Worm (Caenorhabditis elegans) whole organism, mixed stage, embryonic: ENCODE measurements around the gene Y17G7B.20.

Experiments used
- M03D4.4 ChIP-seq: sonication (generic microtip); optimal IDR thresholded peaks from 2 replicates; lab custom pipeline; 2017; ENCODE audit warnings: mild to moderate bottlenecking, missing genetic modification characterization, missing compliant biosample characterization
- bed-3 ChIP-seq: fragments of 200-800 bp; sonication (Bioruptor generic); optimal IDR thresholded peaks from 3 replicates; lab custom pipeline; 2018; ENCODE audit warnings: mild to moderate bottlenecking, missing genetic modification characterization, moderate library complexity, missing compliant biosample characterization
- blmp-1 ChIP-seq: fragments of 150-350 bp; optimal IDR thresholded peaks from 2 replicates; lab custom pipeline; 2014; ENCODE audit warnings: missing biosample characterization, missing genetic modification characterization
- ceh-43 ChIP-seq: fragments of 200-800 bp; sonication (Bioruptor generic); optimal IDR thresholded peaks from 2 replicates; lab custom pipeline; 2018; ENCODE audit warnings: mild to moderate bottlenecking, missing genetic modification characterization, moderate library complexity, missing compliant biosample characterization
- ceh-83 ChIP-seq: fragments of 200-800 bp; sonication (Bioruptor generic); optimal IDR thresholded peaks from 2 replicates; lab custom pipeline; 2018; ENCODE audit warnings: mild to moderate bottlenecking, missing genetic modification characterization, missing compliant biosample characterization
- ces-1 ChIP-seq: fragments of 150-350 bp; optimal IDR thresholded peaks from 2 replicates; lab custom pipeline; 2014; ENCODE audit warnings: missing biosample characterization, missing genetic modification reagents, missing genetic modification characterization
- cnd-1 ChIP-seq: fragments of 200-800 bp; sonication (Bioruptor generic); optimal IDR thresholded peaks from 2 replicates; lab custom pipeline; 2018; ENCODE audit warnings: mild to moderate bottlenecking, missing genetic modification characterization, missing compliant biosample characterization
- drap-1 ChIP-seq: fragments of 200-800 bp; sonication (Bioruptor generic); optimal IDR thresholded peaks from 3 replicates; lab custom pipeline; 2018; ENCODE audit warnings: mild to moderate bottlenecking, missing genetic modification characterization, missing compliant biosample characterization
- elt-1 ChIP-seq: sonication (generic microtip); optimal IDR thresholded peaks from 2 replicates; lab custom pipeline; 2017; ENCODE audit warnings: missing genetic modification characterization, mild to moderate bottlenecking, missing compliant biosample characterization, antibody characterized with exemption, moderate library complexity, borderline replicate concordance; ENCODE audit not compliant: insufficient read depth
- elt-3 ChIP-seq: fragments of 150-350 bp; optimal IDR thresholded peaks from 2 replicates; lab custom pipeline; 2014; ENCODE audit warnings: missing biosample characterization, missing genetic modification characterization
- hlh-1 ChIP-seq: fragments of 150-350 bp; optimal IDR thresholded peaks from 2 replicates; lab custom pipeline; 2014; ENCODE audit warnings: missing biosample characterization, missing genetic modification reagents, missing genetic modification characterization
- lin-13 ChIP-seq: fragments of 150-350 bp; optimal IDR thresholded peaks from 2 replicates; lab custom pipeline; 2014; ENCODE audit warnings: missing biosample characterization, missing genetic modification characterization
- lin-32 ChIP-seq: fragments of 200-800 bp; sonication (Bioruptor generic); optimal IDR thresholded peaks from 2 replicates; lab custom pipeline; 2018; ENCODE audit warnings: mild to moderate bottlenecking, missing genetic modification characterization, missing compliant biosample characterization
- lsy-2 ChIP-seq: fragments of 150-350 bp; optimal IDR thresholded peaks from 2 replicates; lab custom pipeline; 2014; ENCODE audit warnings: missing biosample characterization, missing genetic modification characterization
- mep-1 ChIP-seq: fragments of 150-350 bp; optimal IDR thresholded peaks from 2 replicates; lab custom pipeline; 2017; ENCODE audit warnings: missing biosample characterization, missing genetic modification reagents, missing genetic modification characterization, inconsistent platforms
- mls-2 ChIP-seq: sonication (generic microtip); optimal IDR thresholded peaks from 2 replicates; lab custom pipeline; 2016; ENCODE audit warnings: mild to moderate bottlenecking, missing genetic modification characterization, moderate library complexity, missing compliant biosample characterization
- nhr-12 ChIP-seq: fragments of 150-350 bp; optimal IDR thresholded peaks from 2 replicates; lab custom pipeline; 2014; ENCODE audit warnings: missing biosample characterization, missing genetic modification characterization
- nhr-2 ChIP-seq: fragments of 150-350 bp; optimal IDR thresholded peaks from 2 replicates; lab custom pipeline; 2014; ENCODE audit warnings: missing biosample characterization, missing genetic modification characterization
- nhr-237 ChIP-seq: fragments of 150-350 bp; optimal IDR thresholded peaks from 2 replicates; lab custom pipeline; 2014; ENCODE audit warnings: missing biosample characterization, missing genetic modification characterization
- nhr-28 ChIP-seq: fragments of 150-350 bp; optimal IDR thresholded peaks from 2 replicates; lab custom pipeline; 2014; ENCODE audit warnings: missing biosample characterization, missing genetic modification characterization
- nhr-76 ChIP-seq: sonication (generic microtip); optimal IDR thresholded peaks from 2 replicates; lab custom pipeline; 2017; ENCODE audit warnings: missing biosample characterization, missing genetic modification characterization
- pha-4 ChIP-seq: fragments of 150-350 bp; optimal IDR thresholded peaks from 2 replicates; lab custom pipeline; 2018; ENCODE audit warnings: missing biosample characterization, missing genetic modification reagents, missing genetic modification characterization
- snpc-4 ChIP-seq: fragments of 150-350 bp; optimal IDR thresholded peaks from 2 replicates; lab custom pipeline; 2014; ENCODE audit warnings: missing biosample characterization, missing genetic modification characterization
- sptf-1 ChIP-seq: sonication (generic microtip); optimal IDR thresholded peaks from 2 replicates; lab custom pipeline; 2017; ENCODE audit warnings: mild to moderate bottlenecking, missing genetic modification characterization, moderate library complexity, missing compliant biosample characterization
- tbx-8 ChIP-seq: fragments of 200-800 bp; sonication (Bioruptor generic); optimal IDR thresholded peaks from 2 replicates; lab custom pipeline; 2018; ENCODE audit warnings: mild to moderate bottlenecking, missing genetic modification characterization, moderate library complexity, missing compliant biosample characterization
- unc-120 ChIP-seq: sonication (generic microtip); optimal IDR thresholded peaks from 2 replicates; lab custom pipeline; 2017; ENCODE audit warnings: missing genetic modification characterization, missing compliant biosample characterization; ENCODE audit not compliant: poor library complexity, severe bottlenecking
- unc-39 ChIP-seq: fragments of 150-350 bp; optimal IDR thresholded peaks from 2 replicates; lab custom pipeline; 2014; ENCODE audit warnings: missing biosample characterization, missing genetic modification characterization
- unc-62 ChIP-seq: fragments of 150-350 bp; optimal IDR thresholded peaks from 2 replicates; lab custom pipeline; 2014; ENCODE audit warnings: missing biosample characterization, missing genetic modification reagents, missing genetic modification characterization
- zip-8 ChIP-seq: fragments of 150-350 bp; optimal IDR thresholded peaks from 2 replicates; lab custom pipeline; 2014; ENCODE audit warnings: missing biosample characterization, missing genetic modification characterization
- ztf-11 ChIP-seq: fragments of 150-350 bp; optimal IDR thresholded peaks from 2 replicates; lab custom pipeline; 2014; ENCODE audit warnings: missing biosample characterization, missing genetic modification characterization

The Y17G7B.20 gene

DNA sequence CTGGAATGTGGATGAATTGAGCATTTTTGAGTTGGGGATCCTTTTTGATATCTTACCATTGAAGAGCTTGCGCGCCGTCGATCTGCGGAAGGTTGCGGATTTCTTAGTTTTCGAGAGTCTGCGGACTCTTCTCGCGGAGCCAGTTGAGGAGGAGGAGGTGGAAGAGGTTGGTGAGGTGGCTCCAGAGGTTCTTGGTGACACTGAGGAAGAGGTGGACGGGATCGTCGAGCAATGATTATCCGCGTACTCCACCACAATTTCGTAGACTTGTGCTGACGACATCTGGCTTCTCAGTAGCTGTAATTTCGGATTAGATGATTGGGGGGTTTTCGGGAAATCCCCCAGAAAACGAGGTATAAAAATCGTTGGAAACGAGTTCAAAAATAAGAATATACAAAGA lies 2.3 kb downstream of the Y17G7B.20 start, which contains the start of gene Y17G7B.21:
Gene Y17G7B.21, minus strand, starts transcription at position 299 of the 400 bp plus-strand sequence.
- TF ChIP-seq ceh-83 (GFP tag; lab: Kevin White, UChicago) (no peak), lin-32 (GFP tag; lab: Kevin White, UChicago) (no peak), blmp-1 (tag; lab: Kevin White, UChicago) (no peak), unc-39 (tag; lab: Kevin White, UChicago) (no peak), nhr-2 (tag; lab: Kevin White, UChicago) (no peak), elt-1 (tag; lab: Kevin White, UChicago) (no peak), nhr-76 (no peak)
- TF ChIP-seq, all 35 proteins: peak for 0

DNA sequence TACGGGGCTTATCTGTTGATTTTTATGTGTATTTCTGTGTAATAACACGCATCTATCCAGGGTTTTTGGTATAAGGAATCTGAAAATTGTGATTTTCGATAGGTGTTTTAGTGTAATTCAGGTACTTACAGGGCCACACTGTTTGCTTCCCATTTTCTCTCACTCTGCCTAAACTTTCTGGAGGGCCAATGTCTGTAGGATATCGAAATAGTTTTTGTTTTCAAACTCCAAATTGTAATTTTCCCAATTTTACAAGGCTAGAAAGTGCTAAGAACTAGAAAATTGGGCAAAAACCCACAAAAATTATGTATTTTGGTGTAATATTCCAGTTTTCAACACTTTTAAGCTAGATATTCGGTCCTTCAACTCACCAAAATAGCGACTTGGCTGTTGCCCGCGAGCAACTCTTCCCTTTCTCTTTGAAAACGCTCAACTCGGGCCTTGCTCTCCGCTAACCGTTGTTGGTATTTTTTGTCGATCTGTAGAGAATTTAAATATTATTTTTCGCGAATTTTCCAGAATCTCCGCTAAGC lies 2.9 kb downstream of the Y17G7B.20 start:
- no peak for TF ChIP-seq M03D4.4 (tag; lab: Kevin White, UChicago)
- TF ChIP-seq ceh-43 (GFP tag; lab: Kevin White, UChicago), result no peak
- no peak for TF ChIP-seq unc-120
- TF ChIP-seq tbx-8 (GFP tag; lab: Kevin White, UChicago), result no peak
- TF ChIP-seq unc-39 (tag; lab: Kevin White, UChicago), result no peak
- no peak for TF ChIP-seq nhr-237
- TF ChIP-seq hlh-1 (tag; lab: Kevin White, UChicago), result no peak
- TF ChIP-seq nhr-28 (tag; lab: Kevin White, UChicago), result no peak
- no peak for TF ChIP-seq lsy-2 (tag; lab: Kevin White, UChicago)
- TF ChIP-seq, all 35 proteins: peak for 0

DNA sequence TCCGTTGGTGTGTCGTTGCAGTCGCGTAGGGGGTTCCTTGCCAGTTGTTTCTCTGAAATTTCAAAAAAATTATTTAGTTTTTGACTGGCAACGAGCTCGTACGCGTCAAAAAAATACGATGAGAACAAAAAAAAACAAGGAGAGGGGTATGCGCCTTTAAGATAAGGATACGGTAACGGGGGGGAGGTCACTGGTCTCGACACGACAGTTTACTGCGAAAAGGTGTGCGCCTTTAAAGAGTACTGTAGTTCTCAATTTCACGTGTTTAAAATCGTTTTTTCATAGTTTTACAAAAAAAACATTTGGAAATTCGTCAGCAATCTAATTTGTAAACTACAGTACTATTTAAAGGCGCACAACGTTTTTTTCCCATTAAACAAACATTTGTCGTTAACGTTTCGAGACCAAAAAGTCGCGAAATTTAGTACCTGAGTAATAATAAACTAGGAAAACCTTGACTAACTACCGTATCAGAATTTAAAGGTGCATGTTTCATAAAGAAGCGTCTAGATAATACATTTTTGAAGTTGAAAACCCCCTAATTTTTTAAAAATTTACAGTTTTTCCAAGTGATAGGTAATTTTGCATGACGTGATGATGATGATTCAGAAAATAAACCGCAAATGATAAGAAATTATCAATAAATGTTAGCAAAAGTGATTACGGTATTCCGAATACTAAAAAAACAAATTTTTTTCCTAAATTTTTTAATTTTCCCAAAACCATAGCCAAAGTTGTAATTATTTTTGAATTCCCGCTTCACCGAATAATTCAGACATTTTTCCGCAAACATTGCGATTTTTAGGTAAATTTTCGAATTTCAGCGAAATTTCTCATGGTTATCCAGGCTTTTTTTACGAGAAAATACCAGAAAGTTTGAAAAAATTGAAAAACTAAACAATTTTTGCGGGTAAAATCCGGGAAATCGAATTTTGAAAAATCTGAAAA lies 5.3 kb downstream of the Y17G7B.20 start:
- TF ChIP-seq bed-3 (GFP tag; lab: Kevin White, UChicago) (peak; percentile 47), ztf-11 (tag; lab: Kevin White, UChicago) (no peak), pha-4 (tag; lab: Kevin White, UChicago) (no peak), sptf-1 (tag; lab: Kevin White, UChicago) (peak; percentile 32), nhr-12 (tag; lab: Kevin White, UChicago) (no peak), lin-32 (GFP tag; lab: Kevin White, UChicago) (no peak), ceh-83 (GFP tag; lab: Kevin White, UChicago) (peak; percentile 59), mls-2 (peak; percentile 13), nhr-2 (tag; lab: Kevin White, UChicago) (no peak), unc-62 (GFP tag; lab: Kevin White, UChicago) (no peak), elt-3 (no peak), ceh-43 (GFP tag; lab: Kevin White, UChicago) (peak; percentile 44)

DNA sequence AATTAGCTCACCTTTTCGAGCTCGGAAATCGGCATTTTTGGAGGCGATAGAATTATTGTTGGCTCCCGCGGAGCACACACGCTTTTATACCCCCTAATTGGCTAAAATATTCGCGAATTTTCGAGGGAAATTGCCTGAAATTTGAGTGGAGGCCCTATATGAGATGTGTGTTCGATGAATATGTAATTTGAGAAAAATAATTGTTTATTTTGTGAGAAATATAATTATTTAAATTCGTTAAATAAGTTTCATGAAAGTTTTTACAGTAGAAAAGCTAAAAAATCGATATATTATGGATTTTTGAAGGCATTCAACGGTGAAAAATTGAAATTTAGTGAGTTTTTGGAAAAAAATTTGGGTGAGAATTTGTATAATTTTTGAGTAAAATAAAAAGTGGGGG lies 6.0 kb downstream of the Y17G7B.20 start, which contains the start of gene acbp-6:
Gene acbp-6, minus strand, starts transcription at position 101 of the 400 bp plus-strand sequence.
- TF ChIP-seq tbx-8 (GFP tag; lab: Kevin White, UChicago) (no peak), ceh-83 (GFP tag; lab: Kevin White, UChicago) (no peak), elt-3 (no peak), zip-8 (no peak), ces-1 (GFP tag; lab: Kevin White, UChicago) (no peak), lin-13 (tag; lab: Kevin White, UChicago) (no peak), unc-120 (no peak), hlh-1 (tag; lab: Kevin White, UChicago) (no peak), drap-1 (no peak), snpc-4 (tag; lab: Kevin White, UChicago) (no peak), ztf-11 (tag; lab: Kevin White, UChicago) (no peak), elt-1 (tag; lab: Kevin White, UChicago) (no peak), bed-3 (GFP tag; lab: Kevin White, UChicago) (no peak), nhr-12 (tag; lab: Kevin White, UChicago) (no peak), mep-1 (tag; lab: Kevin White, UChicago) (no peak)
- TF ChIP-seq, all 35 proteins: peak for 0

DNA sequence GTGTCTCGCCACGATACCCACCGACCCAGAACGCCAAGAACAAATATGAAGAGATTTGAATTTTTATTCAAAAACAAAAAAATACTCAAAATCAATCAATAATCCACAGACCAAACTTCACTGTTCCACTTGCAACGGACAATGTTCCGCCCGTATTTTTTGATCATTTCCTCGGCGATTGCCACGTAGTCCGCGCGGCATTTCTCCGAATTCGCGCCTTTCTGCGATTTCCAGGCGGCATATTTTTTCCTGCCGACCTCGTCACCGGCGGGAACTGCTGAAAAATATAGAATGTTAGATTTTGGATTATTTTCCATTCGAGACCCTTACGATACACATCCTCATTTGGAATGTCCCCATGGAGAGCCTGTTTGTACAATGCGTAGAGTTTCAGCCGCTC lies 7.4 kb downstream of the Y17G7B.20 start:
- TF ChIP-seq nhr-237 (no peak), pha-4 (tag; lab: Kevin White, UChicago) (no peak), nhr-12 (tag; lab: Kevin White, UChicago) (no peak), bed-3 (GFP tag; lab: Kevin White, UChicago) (no peak), lsy-2 (tag; lab: Kevin White, UChicago) (no peak), snpc-4 (tag; lab: Kevin White, UChicago) (no peak), tbx-8 (GFP tag; lab: Kevin White, UChicago) (no peak), cnd-1 (tag; lab: Kevin White, UChicago) (no peak)
- TF ChIP-seq, all 35 proteins: peak for 0
